Fruit fly (Drosophila melanogaster): Measurements from ENCODE around the gene CG12498.
A peak's percentile ranks its signal among the peaks of the same experiment; 100 is the strongest.

The CG12498 gene

DNA sequence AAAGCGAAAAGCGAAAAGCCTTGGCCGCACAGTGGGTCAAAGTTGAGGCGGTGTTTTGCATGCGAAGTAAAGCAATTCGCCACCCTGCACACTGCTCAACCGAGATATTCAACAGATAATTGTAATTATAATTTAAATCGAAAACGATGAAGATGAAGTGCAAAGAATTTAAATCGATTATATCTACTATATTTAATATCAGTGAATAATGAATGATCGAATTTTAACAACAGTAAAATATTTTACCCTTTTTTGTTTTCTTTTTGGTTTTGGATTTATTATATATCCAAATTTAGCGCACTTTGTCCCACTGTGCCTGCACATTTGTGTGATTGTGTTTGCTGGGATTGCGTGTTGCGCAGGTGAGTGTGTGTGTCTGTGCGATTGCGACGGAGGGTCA, 22.4 kb upstream of the CG12498 start (continued):
- peak; percentile 9; the same call in 1 of the 2 replicates for TF ChIP-seq sim (GFP tag; IDR thresholded peaks at IDR 0.05)
- TF ChIP-seq slp2 (GFP tag; optimal IDR thresholded peaks at IDR 0.05) = peak; percentile 46
- TF ChIP-seq CG9215 (GFP tag; IDR thresholded peaks at IDR 0.05) = peak; percentile 64
- TF ChIP-seq Sox100B (GFP tag; optimal IDR thresholded peaks at IDR 0.05) = peak; percentile 93
- peak in 1 of 2 experiments; percentile 90 for TF ChIP-seq eve (GFP tag; optimal IDR thresholded peaks at IDR 0.05)
- peak; percentile 64 for TF ChIP-seq Deaf1 (tag; optimal IDR thresholded peaks at IDR 0.05)
- no peak for TF ChIP-seq usp (GFP tag; optimal IDR thresholded peaks at IDR 0.05)
- TF ChIP-seq repo (GFP tag; optimal IDR thresholded peaks at IDR 0.05) = peak; percentile 58
- TF ChIP-seq CG10321 (GFP tag; IDR thresholded peaks at IDR 0.05) = peak; percentile 49; the same call in 1 of the 2 replicates
- peak; percentile 82 for TF ChIP-seq ewg (GFP tag; optimal IDR thresholded peaks at IDR 0.05)
- peak; percentile 89 for TF ChIP-seq CG17361 (GFP tag; IDR thresholded peaks at IDR 0.05)
- TF ChIP-seq CG15696 (tag; optimal IDR thresholded peaks at IDR 0.05) = peak; percentile 61
- TF ChIP-seq CkIIα-i1 (GFP tag; IDR thresholded peaks at IDR 0.05) = no peak
- TF ChIP-seq CG16815 (GFP tag; optimal IDR thresholded peaks at IDR 0.05) = peak; percentile 75
- TF ChIP-seq Lim3 (GFP tag; IDR thresholded peaks at IDR 0.05) = peak; percentile 56
- no peak for TF ChIP-seq tup (GFP tag; optimal IDR thresholded peaks at IDR 0.05)
- peak; percentile 70 for TF ChIP-seq CG5953 (GFP tag; IDR thresholded peaks at IDR 0.05)
- peak; percentile 22; the same call in 1 of the 2 replicates for TF ChIP-seq CG1024 (GFP tag; IDR thresholded peaks at IDR 0.05)
- peak; percentile 74 for TF ChIP-seq B-H1 (GFP tag; IDR thresholded peaks at IDR 0.05)
- no peak for TF ChIP-seq inv (GFP tag; IDR thresholded peaks at IDR 0.05; ENCODE audit: partially characterized antibody)
- TF ChIP-seq D19B (GFP tag; optimal IDR thresholded peaks at IDR 0.05) = peak; percentile 65
- TF ChIP-seq esg (GFP tag; conservative IDR thresholded peaks at IDR 0.05) = peak; percentile 87
- no peak for TF ChIP-seq her (GFP tag; optimal IDR thresholded peaks at IDR 0.05)
- peak; percentile 24 for TF ChIP-seq CG31365 (tag; optimal IDR thresholded peaks at IDR 0.05)
- TF ChIP-seq onecut (GFP tag; IDR thresholded peaks at IDR 0.05) = peak; percentile 67
- peak; percentile 79 for TF ChIP-seq CG32532 (GFP tag; IDR thresholded peaks at IDR 0.05)
- TF ChIP-seq Vsx1 (GFP tag; optimal IDR thresholded peaks at IDR 0.05) = peak; percentile 81
- TF ChIP-seq Doc3 (GFP tag; IDR thresholded peaks at IDR 0.05; ENCODE audit: partially characterized antibody) = no peak
- peak; percentile 71 for TF ChIP-seq CG17568 (GFP tag; optimal IDR thresholded peaks at IDR 0.05)
- peak; percentile 75 for TF ChIP-seq Usf (GFP tag; optimal IDR thresholded peaks at IDR 0.05)
- peak; percentile 2 for TF ChIP-seq CG9797 (GFP tag; optimal IDR thresholded peaks at IDR 0.05)
- TF ChIP-seq Med (GFP tag) = peak; percentile 95
- TF ChIP-seq Stat92E (GFP tag; optimal IDR thresholded peaks at IDR 0.05) = no peak
- peak; percentile 76 for TF ChIP-seq CG9817 (tag; optimal IDR thresholded peaks at IDR 0.05)
- TF ChIP-seq Fer2 (tag; optimal IDR thresholded peaks at IDR 0.05) = peak; percentile 64
- peak; percentile 85 for TF ChIP-seq Ssrp (tag; optimal IDR thresholded peaks at IDR 0.05)
- peak; percentile 56 for TF ChIP-seq CG12744 (GFP tag; optimal IDR thresholded peaks at IDR 0.05)
- TF ChIP-seq CG12155 (GFP tag; optimal IDR thresholded peaks at IDR 0.05) = peak; percentile 66
- peak; percentile 74 for TF ChIP-seq CG6854 (GFP tag; optimal IDR thresholded peaks at IDR 0.05)
- TF ChIP-seq gsb-n (tag; optimal IDR thresholded peaks at IDR 0.05) = peak; percentile 73
- peak; percentile 84 for TF ChIP-seq fd96Cb (tag; optimal IDR thresholded peaks at IDR 0.05)
- peak; percentile 75 for TF ChIP-seq ttk (GFP tag; IDR thresholded peaks at IDR 0.05)
- peak; percentile 91 for TF ChIP-seq PHDP (tag; optimal IDR thresholded peaks at IDR 0.05)
- TF ChIP-seq Pdp1 (GFP tag; optimal IDR thresholded peaks at IDR 0.05) = peak; percentile 12 to 88
- TF ChIP-seq gcm (GFP tag; optimal IDR thresholded peaks at IDR 0.05) = peak; percentile 67
- TF ChIP-seq CG1832 (GFP tag; optimal IDR thresholded peaks at IDR 0.05) = no peak
- peak; percentile 11 for TF ChIP-seq Hey (tag; optimal IDR thresholded peaks at IDR 0.05)
- peak; percentile 61 for TF ChIP-seq pho (GFP tag; optimal IDR thresholded peaks at IDR 0.05)
- TF ChIP-seq CG7372 (GFP tag; IDR thresholded peaks at IDR 0.05) = peak; percentile 86
- peak; percentile 56 for TF ChIP-seq CG12942 (GFP tag; optimal IDR thresholded peaks at IDR 0.05)
- no peak for TF ChIP-seq CG2199 (GFP tag; IDR thresholded peaks at IDR 0.05)
